Worm (Caenorhabditis elegans): ENCODE measurements around the gene R08D7.4.

Gene R08D7.4

DNA sequence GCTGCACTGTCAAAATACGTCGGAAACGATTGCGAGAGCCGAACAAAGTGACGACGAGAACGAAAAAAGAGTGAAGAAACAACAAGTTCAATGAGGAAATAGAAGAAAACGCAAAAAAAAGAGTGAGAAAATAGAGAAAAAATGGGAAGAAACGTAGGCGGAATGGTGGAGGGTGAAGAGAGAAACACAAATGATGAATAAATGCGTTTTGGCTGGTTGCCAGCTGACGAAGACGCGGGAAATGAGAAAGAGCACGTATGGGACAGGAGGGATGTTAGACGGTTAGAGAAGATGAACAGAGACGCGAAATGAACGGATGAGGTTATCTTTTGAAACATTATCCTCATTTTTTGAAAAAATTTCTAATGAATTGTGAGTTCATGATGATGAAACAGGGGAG lies 13.3 kb downstream of the R08D7.4 start (continued):
- TF ChIP-seq lin-11 (tag; optimal IDR thresholded peaks at IDR 0.05) (peak; percentile 36), unc-62 (GFP tag; optimal IDR thresholded peaks at IDR 0.05) (no peak), unc-39 (tag; optimal IDR thresholded peaks at IDR 0.05) (no peak), Y55F3AM.14 (GFP tag; optimal IDR thresholded peaks at IDR 0.05) (no peak), blmp-1 (tag; optimal IDR thresholded peaks at IDR 0.05; ENCODE audit: insufficient read depth) (no peak), C34F6.9 (tag; optimal IDR thresholded peaks at IDR 0.05) (peak; percentile 85), nhr-12 (tag; optimal IDR thresholded peaks at IDR 0.05) (no peak), egl-27 (tag; optimal IDR thresholded peaks at IDR 0.05) (peak; percentile 59), mab-5 (tag; optimal IDR thresholded peaks at IDR 0.05) (peak; percentile 21), ztf-1 (GFP tag; conservative IDR thresholded peaks at IDR 0.05) (no peak), ceh-82 (tag; optimal IDR thresholded peaks at IDR 0.05) (no peak), alr-1 (tag; optimal IDR thresholded peaks at IDR 0.05) (no peak), nhr-25 (tag; optimal IDR thresholded peaks at IDR 0.05) (peak; percentile 38)

DNA sequence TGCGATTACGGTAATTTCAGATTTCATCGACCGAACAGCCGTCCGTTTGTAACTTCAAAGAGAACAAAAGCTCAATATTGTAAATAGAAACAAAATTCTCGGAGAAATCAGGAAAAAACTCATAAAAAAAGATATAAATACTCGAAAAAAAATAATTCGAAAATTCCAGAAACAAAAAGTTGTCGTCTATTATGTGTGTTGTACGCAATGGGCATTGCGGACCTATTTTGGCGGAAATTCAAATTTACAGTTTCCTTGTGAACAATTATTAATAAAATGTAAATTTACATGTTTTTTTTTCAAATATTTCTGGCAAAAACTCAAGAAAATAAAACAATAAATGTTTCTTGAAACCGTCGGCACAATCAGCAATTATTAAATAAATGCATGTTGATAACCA lies 13.8 kb downstream of the R08D7.4 start:
- no peak for TF ChIP-seq nhr-10 (tag; optimal IDR thresholded peaks at IDR 0.05)
- TF ChIP-seq nhr-6 (tag; optimal IDR thresholded peaks at IDR 0.05): no peak
- no peak for TF ChIP-seq lsy-2 (tag; optimal IDR thresholded peaks at IDR 0.05)
- TF ChIP-seq Y55F3AM.14 (GFP tag; optimal IDR thresholded peaks at IDR 0.05): no peak
- TF ChIP-seq ama-1 (optimal IDR thresholded peaks at IDR 0.05): no peak
- no peak for TF ChIP-seq elt-3 (tag; optimal IDR thresholded peaks at IDR 0.05)
- no peak for TF ChIP-seq sem-4 (tag; optimal IDR thresholded peaks at IDR 0.05)
- no peak for TF ChIP-seq R02D3.7 (tag; optimal IDR thresholded peaks at IDR 0.05)
- TF ChIP-seq ztf-1 (GFP tag; conservative IDR thresholded peaks at IDR 0.05): no peak
- no peak for TF ChIP-seq nhr-77 (tag; optimal IDR thresholded peaks at IDR 0.05)
- no peak for TF ChIP-seq fos-1 (tag; optimal IDR thresholded peaks at IDR 0.05)

DNA sequence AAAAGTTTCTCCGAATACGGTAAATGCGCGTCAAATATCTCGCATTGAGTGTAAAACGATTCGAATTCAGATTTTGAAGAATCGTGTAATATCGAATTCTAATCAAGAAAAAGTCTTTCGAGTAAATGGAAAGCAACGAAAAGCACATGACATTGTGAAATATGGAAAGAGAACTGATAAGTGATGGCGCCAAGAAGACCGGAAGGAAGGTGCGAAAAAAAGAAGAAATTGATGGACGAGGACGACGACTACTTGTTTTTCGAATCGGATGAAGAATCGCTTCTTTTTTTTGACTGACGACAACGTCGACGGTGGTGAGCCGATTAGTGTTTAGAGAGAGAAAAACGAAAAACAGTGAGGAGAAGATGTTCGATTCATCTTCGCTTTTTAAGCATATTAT lies 14.3 kb downstream of the R08D7.4 start:
- no peak for TF ChIP-seq sem-4 (tag; optimal IDR thresholded peaks at IDR 0.05)
- TF ChIP-seq snpc-4 (tag; optimal IDR thresholded peaks at IDR 0.05): no peak
- TF ChIP-seq nhr-23 (tag; optimal IDR thresholded peaks at IDR 0.05): no peak
- no peak for TF ChIP-seq dmd-4 (tag; optimal IDR thresholded peaks at IDR 0.05)
- no peak for TF ChIP-seq ztf-1 (GFP tag; conservative IDR thresholded peaks at IDR 0.05)
- TF ChIP-seq Y55F3AM.14 (GFP tag; optimal IDR thresholded peaks at IDR 0.05): no peak
- no peak for TF ChIP-seq ZK546.5 (tag; optimal IDR thresholded peaks at IDR 0.05)
- TF ChIP-seq nhr-129 (tag; optimal IDR thresholded peaks at IDR 0.05): no peak
- no peak for TF ChIP-seq aly-2 (tag; optimal IDR thresholded peaks at IDR 0.05)
- TF ChIP-seq ztf-4 (tag; optimal IDR thresholded peaks at IDR 0.05): no peak
- TF ChIP-seq zag-1 (tag; optimal IDR thresholded peaks at IDR 0.05): no peak
- no peak for TF ChIP-seq C34F6.9 (tag; optimal IDR thresholded peaks at IDR 0.05)
- no peak for TF ChIP-seq ztf-11 (tag; optimal IDR thresholded peaks at IDR 0.05)
- TF ChIP-seq mbf-1 (tag; optimal IDR thresholded peaks at IDR 0.05): no peak
- no peak for TF ChIP-seq F13H6.1 (tag; optimal IDR thresholded peaks at IDR 0.05)
- TF ChIP-seq nhr-237 (tag; optimal IDR thresholded peaks at IDR 0.05): no peak
- no peak for TF ChIP-seq nhr-77 (tag; optimal IDR thresholded peaks at IDR 0.05)
- TF ChIP-seq mab-5 (tag; optimal IDR thresholded peaks at IDR 0.05): no peak
- no peak for TF ChIP-seq nhr-6 (tag; optimal IDR thresholded peaks at IDR 0.05)
- TF ChIP-seq ama-1 (optimal IDR thresholded peaks at IDR 0.05): no peak
- TF ChIP-seq skn-1 (tag; optimal IDR thresholded peaks at IDR 0.05): no peak
- TF ChIP-seq unc-39 (tag; optimal IDR thresholded peaks at IDR 0.05): no peak
- peak; percentile 47 for TF ChIP-seq sma-3 (GFP tag; optimal IDR thresholded peaks at IDR 0.05)
- TF ChIP-seq egl-27 (tag; optimal IDR thresholded peaks at IDR 0.05): no peak
- peak; percentile 63 for TF ChIP-seq sma-9 (GFP tag; optimal IDR thresholded peaks at IDR 0.05)
- TF ChIP-seq sma-9 (tag; optimal IDR thresholded peaks at IDR 0.05): no peak
- peak; percentile 5 for TF ChIP-seq gmeb-1 (tag; optimal IDR thresholded peaks at IDR 0.05)
- TF ChIP-seq nhr-21 (tag; optimal IDR thresholded peaks at IDR 0.05): peak; percentile 41
- TF ChIP-seq alr-1 (tag; optimal IDR thresholded peaks at IDR 0.05): no peak
- peak; percentile 68 for TF ChIP-seq fos-1 (tag; optimal IDR thresholded peaks at IDR 0.05)
- TF ChIP-seq lin-11 (tag; optimal IDR thresholded peaks at IDR 0.05): no peak

DNA sequence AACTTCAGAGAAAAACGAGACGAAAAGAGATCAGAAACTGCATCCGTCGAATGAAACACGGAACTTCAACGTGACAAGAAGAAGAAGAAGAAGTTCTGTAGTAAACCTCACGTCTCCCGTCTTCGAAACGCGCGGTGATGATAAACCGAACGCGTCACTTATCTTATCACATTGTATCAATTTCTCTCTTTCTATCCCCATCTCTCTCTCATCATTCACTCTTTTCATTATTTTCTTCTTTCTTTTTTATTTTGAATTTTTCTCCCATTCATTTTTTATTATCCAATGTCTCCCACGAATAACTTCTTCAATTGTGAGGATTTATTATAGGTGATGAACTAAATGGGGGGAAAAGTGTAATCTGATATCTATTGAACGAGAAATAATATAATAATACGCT lies 15.2 kb downstream of the R08D7.4 start:
- peak; percentile 23 for TF ChIP-seq sem-4 (tag; optimal IDR thresholded peaks at IDR 0.05)
- TF ChIP-seq C34F6.9 (tag; optimal IDR thresholded peaks at IDR 0.05): peak; percentile 38
- TF ChIP-seq nhr-6 (tag; optimal IDR thresholded peaks at IDR 0.05): peak; percentile 42
- peak; percentile 64 for TF ChIP-seq fos-1 (tag; optimal IDR thresholded peaks at IDR 0.05)
- no peak for TF ChIP-seq R02D3.7 (tag; optimal IDR thresholded peaks at IDR 0.05)
- TF ChIP-seq ceh-16 (tag; optimal IDR thresholded peaks at IDR 0.05): no peak
- no peak for TF ChIP-seq ceh-82 (tag; optimal IDR thresholded peaks at IDR 0.05)
- no peak for TF ChIP-seq peb-1 (tag; optimal IDR thresholded peaks at IDR 0.05)
- TF ChIP-seq lin-13 (GFP tag; optimal IDR thresholded peaks at IDR 0.05): peak; percentile 21
- TF ChIP-seq elt-3 (tag; optimal IDR thresholded peaks at IDR 0.05): no peak
- no peak for TF ChIP-seq nhr-237 (tag; optimal IDR thresholded peaks at IDR 0.05)
- peak; percentile 28 for TF ChIP-seq nhr-129 (tag; optimal IDR thresholded peaks at IDR 0.05)
- TF ChIP-seq mdl-1 (tag; optimal IDR thresholded peaks at IDR 0.05): peak in 1 of 2 experiments; percentile 41
- no peak for TF ChIP-seq nhr-11 (tag; optimal IDR thresholded peaks at IDR 0.05)
- TF ChIP-seq skn-1 (tag; optimal IDR thresholded peaks at IDR 0.05): no peak
- TF ChIP-seq lin-11 (tag; optimal IDR thresholded peaks at IDR 0.05): no peak
- TF ChIP-seq egl-27 (tag; optimal IDR thresholded peaks at IDR 0.05): peak; percentile 36
- no peak for TF ChIP-seq dmd-4 (tag; optimal IDR thresholded peaks at IDR 0.05)
- no peak for TF ChIP-seq nhr-23 (tag; optimal IDR thresholded peaks at IDR 0.05)
- TF ChIP-seq F13H6.1 (tag; optimal IDR thresholded peaks at IDR 0.05): no peak
- no peak for TF ChIP-seq ztf-1 (GFP tag; conservative IDR thresholded peaks at IDR 0.05)
- peak; percentile 78 for TF ChIP-seq blmp-1 (tag; optimal IDR thresholded peaks at IDR 0.05; ENCODE audit: insufficient read depth)
- TF ChIP-seq ama-1 (optimal IDR thresholded peaks at IDR 0.05): no peak
- peak in 1 of 2 experiments; percentile 38 for TF ChIP-seq lsy-2 (tag; optimal IDR thresholded peaks at IDR 0.05)
- peak; percentile 85 for TF ChIP-seq nhr-25 (tag; optimal IDR thresholded peaks at IDR 0.05)
- no peak for TF ChIP-seq snpc-4 (tag; optimal IDR thresholded peaks at IDR 0.05)
- peak; percentile 65 for TF ChIP-seq sma-3 (GFP tag; optimal IDR thresholded peaks at IDR 0.05)
